Worm (Caenorhabditis elegans) whole organism, L4 larva: ENCODE results near the gene C45H4.18.

Experiments
- F26F4.8 ChIP-seq: fragments of 200-800 bp; sonication (Bioruptor generic); conservative IDR thresholded peaks from 2 replicates; pipeline ENCODE4 v1.3.6; 2022; ENCODE audit warnings: missing genetic modification characterization, missing compliant biosample characterization
- T20F7.1 ChIP-seq: fragments of 200-800 bp; sonication (Bioruptor generic); optimal IDR thresholded peaks from 2 replicates; lab custom pipeline; 2018; ENCODE audit warnings: mild to moderate bottlenecking, missing genetic modification characterization, missing compliant biosample characterization
- Y105C5A.15 ChIP-seq: fragments of 200-800 bp; sonication (Bioruptor generic); IDR thresholded peaks from 2 replicates; pipeline ENCODE4 v1.3.6; 2022; ENCODE audit warnings: missing genetic modification characterization, missing compliant biosample characterization
- Y5F2A.4 ChIP-seq: fragments of 200-800 bp; sonication (Bioruptor generic); optimal IDR thresholded peaks from 2 replicates; lab custom pipeline; 2018; ENCODE audit warnings: mild to moderate bottlenecking, missing genetic modification characterization, missing compliant biosample characterization
- ZK546.5 ChIP-seq, 2 experiments: sonication (generic microtip); optimal IDR thresholded peaks; 2 replicates each; lab custom pipeline; 2017; ENCODE audit warnings: missing biosample characterization in 2 of 2, missing genetic modification characterization in 2 of 2
- aha-1 ChIP-seq: fragments of 150-350 bp; peaks from one replicate; lab custom pipeline; 2014; ENCODE audit warnings: missing biosample characterization, missing genetic modification characterization
- aly-2 ChIP-seq: sonication (generic microtip); optimal IDR thresholded peaks from 2 replicates; lab custom pipeline; 2018; ENCODE audit warnings: missing biosample characterization, missing genetic modification characterization
- ama-1 ChIP-seq: fragments of 150-350 bp; optimal IDR thresholded peaks from 2 replicates; lab custom pipeline; 2014; ENCODE audit warnings: inconsistent platforms, mixed read lengths
- attf-4 ChIP-seq: sonication (generic microtip); optimal IDR thresholded peaks from 3 replicates; lab custom pipeline; 2017; ENCODE audit warnings: missing biosample characterization, missing genetic modification characterization
- ceh-32 ChIP-seq: sonication (generic microtip); optimal IDR thresholded peaks from 2 replicates; lab custom pipeline; 2016; ENCODE audit warnings: mild to moderate bottlenecking, missing genetic modification characterization, missing compliant biosample characterization; ENCODE audit not compliant: poor library complexity
- cey-2 ChIP-seq: sonication (generic microtip); optimal IDR thresholded peaks from 3 replicates; lab custom pipeline; 2017; ENCODE audit warnings: missing genetic modification characterization, mild to moderate bottlenecking, missing compliant biosample characterization, antibody characterized with exemption, borderline replicate concordance; ENCODE audit not compliant: insufficient read depth
- daf-8 ChIP-seq: fragments of 200-800 bp; sonication (Bioruptor generic); IDR thresholded peaks from 2 replicates; pipeline ENCODE4 v1.3.6; 2022; ENCODE audit warnings: missing genetic modification characterization, missing compliant biosample characterization
- dmd-6 ChIP-seq: fragments of 200-800 bp; sonication (Bioruptor generic); IDR thresholded peaks from 2 replicates; pipeline ENCODE4 v1.3.6; 2022; ENCODE audit warnings: missing genetic modification reagents, missing genetic modification characterization, missing compliant biosample characterization
- dmd-9 ChIP-seq: fragments of 200-800 bp; sonication (Bioruptor generic); IDR thresholded peaks from 2 replicates; pipeline ENCODE4 v1.3.6; 2022; ENCODE audit warnings: missing genetic modification reagents, missing genetic modification characterization, missing compliant biosample characterization
- dpl-1 ChIP-seq: fragments of 150-350 bp; optimal IDR thresholded peaks from 2 replicates; lab custom pipeline; 2014; ENCODE audit warnings: missing biosample characterization, missing genetic modification reagents, missing genetic modification characterization
- egl-27 ChIP-seq: sonication (generic microtip); optimal IDR thresholded peaks from 3 replicates; lab custom pipeline; 2017; ENCODE audit warnings: missing biosample characterization, missing genetic modification reagents, missing genetic modification characterization
- jun-1 ChIP-seq: fragments of 150-350 bp; optimal IDR thresholded peaks from 2 replicates; lab custom pipeline; 2014; ENCODE audit warnings: missing biosample characterization, missing genetic modification reagents, missing genetic modification characterization
- lin-29 ChIP-seq: fragments of 200-800 bp; sonication (Bioruptor generic); IDR thresholded peaks from 2 replicates; pipeline ENCODE4 v1.3.6; 2022; ENCODE audit warnings: missing genetic modification reagents, missing genetic modification characterization, missing compliant biosample characterization
- lin-39 ChIP-seq: fragments of 150-350 bp; optimal IDR thresholded peaks from 2 replicates; lab custom pipeline; 2014; ENCODE audit warnings: missing biosample characterization, missing genetic modification reagents, missing genetic modification characterization
- lir-3 ChIP-seq: sonication (generic microtip); optimal IDR thresholded peaks from 2 replicates; lab custom pipeline; 2016; ENCODE audit warnings: mild to moderate bottlenecking, missing genetic modification characterization, missing compliant biosample characterization
- mdl-1 ChIP-seq, 2 experiments: fragments of 150-350 bp in 1 of 2; sonication (generic microtip) in 1 of 2; optimal IDR thresholded peaks; 2 replicates each; lab custom pipeline; 2014 to 2017; ENCODE audit warnings: missing biosample characterization in 2 of 2, missing genetic modification characterization in 2 of 2
- nhr-11 ChIP-seq: fragments of 150-350 bp; optimal IDR thresholded peaks from 2 replicates; lab custom pipeline; 2014; ENCODE audit warnings: missing biosample characterization, missing genetic modification characterization
- nhr-111 ChIP-seq: fragments of 200-800 bp; sonication (Bioruptor generic); optimal IDR thresholded peaks from 2 replicates; lab custom pipeline; 2018; ENCODE audit warnings: mild to moderate bottlenecking, missing genetic modification characterization, missing compliant biosample characterization
- nhr-237 ChIP-seq: sonication (generic microtip); optimal IDR thresholded peaks from 2 replicates; lab custom pipeline; 2017; ENCODE audit warnings: missing biosample characterization, missing genetic modification characterization
- nhr-28 ChIP-seq: fragments of 150-350 bp; optimal IDR thresholded peaks from 2 replicates; lab custom pipeline; 2014; ENCODE audit warnings: missing biosample characterization, missing genetic modification characterization
- nhr-41 ChIP-seq: fragments of 200-800 bp; sonication (Bioruptor generic); IDR thresholded peaks from 2 replicates; pipeline ENCODE4 v1.3.6; 2022; ENCODE audit warnings: missing genetic modification reagents, missing genetic modification characterization, missing compliant biosample characterization
- nhr-42 ChIP-seq: fragments of 200-800 bp; sonication (Bioruptor generic); IDR thresholded peaks from 2 replicates; pipeline ENCODE4 v1.3.6; 2022; ENCODE audit warnings: missing genetic modification characterization, missing compliant biosample characterization
- nhr-6 ChIP-seq: fragments of 150-350 bp; optimal IDR thresholded peaks from 2 replicates; lab custom pipeline; 2014; ENCODE audit warnings: missing biosample characterization, missing genetic modification characterization
- rbr-2 ChIP-seq: sonication (generic microtip); optimal IDR thresholded peaks from 2 replicates; lab custom pipeline; 2016; ENCODE audit warnings: missing genotype, missing genetic modification characterization, missing compliant biosample characterization
- sdz-12 ChIP-seq: fragments of 200-800 bp; sonication (Bioruptor generic); optimal IDR thresholded peaks from 2 replicates; lab custom pipeline; 2018; ENCODE audit warnings: mild to moderate bottlenecking, missing genetic modification characterization, missing compliant biosample characterization
- snpc-1.2 ChIP-seq: fragments of 200-800 bp; sonication (Bioruptor generic); IDR thresholded peaks from 2 replicates; pipeline ENCODE4 v1.3.6; 2022; ENCODE audit warnings: missing genetic modification reagents, missing genetic modification characterization, missing compliant biosample characterization
- snpc-4 ChIP-seq: fragments of 150-350 bp; optimal IDR thresholded peaks from 2 replicates; lab custom pipeline; 2014; ENCODE audit warnings: missing biosample characterization, missing genetic modification characterization
- tra-1 ChIP-seq: fragments of 200-800 bp; sonication (Bioruptor generic); IDR thresholded peaks from 2 replicates; pipeline ENCODE4 v1.3.6; 2022; ENCODE audit warnings: missing genetic modification reagents, missing genetic modification characterization, missing compliant biosample characterization
- unc-62 ChIP-seq, 3 experiments: fragments of 150-350 bp in 1 of 3; sonication (generic microtip); optimal IDR thresholded peaks in 2 of 3; peaks in 1 of 3; 1 replicate in 1 of 3; 2 replicates in 2 of 3; lab custom pipeline; 2014 to 2017; ENCODE audit warnings: missing biosample characterization in 3 of 3, missing genetic modification characterization in 3 of 3, missing genetic modification reagents in 3 of 3, missing genotype in 1 of 3
- ztf-7 ChIP-seq: fragments of 150-350 bp; optimal IDR thresholded peaks from 2 replicates; lab custom pipeline; 2014; ENCODE audit warnings: missing biosample characterization, missing genetic modification characterization

C45H4.18 gene

DNA sequence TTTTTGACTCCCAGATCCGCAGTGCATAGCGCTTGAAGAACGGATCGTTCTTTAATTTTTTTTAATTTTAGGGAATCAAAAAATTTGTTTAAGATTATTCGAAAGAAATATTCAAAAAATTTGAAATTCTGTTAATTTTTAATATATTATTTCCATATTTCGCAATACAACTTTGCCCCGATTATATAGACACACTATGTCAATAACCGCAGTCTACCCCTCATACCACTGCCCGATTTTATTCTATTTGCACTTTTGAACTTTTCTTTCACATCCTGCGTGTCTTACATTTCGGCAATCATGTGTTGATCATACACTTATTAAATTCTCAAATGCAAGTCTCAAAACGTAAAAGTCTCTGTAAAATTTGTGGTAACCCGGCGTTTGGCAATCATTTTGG, 43.5 kb downstream of the C45H4.18 start, which contains the start of gene nhr-56 (continued):
- no peak for TF ChIP-seq jun-1
- no peak for TF ChIP-seq snpc-4
- no peak for TF ChIP-seq attf-4 (tag; lab: Kevin White, UChicago)
- no peak for TF ChIP-seq nhr-237 (tag; lab: Kevin White, UChicago)
- TF ChIP-seq rbr-2 (tag; lab: Kevin White, UChicago): no peak

DNA sequence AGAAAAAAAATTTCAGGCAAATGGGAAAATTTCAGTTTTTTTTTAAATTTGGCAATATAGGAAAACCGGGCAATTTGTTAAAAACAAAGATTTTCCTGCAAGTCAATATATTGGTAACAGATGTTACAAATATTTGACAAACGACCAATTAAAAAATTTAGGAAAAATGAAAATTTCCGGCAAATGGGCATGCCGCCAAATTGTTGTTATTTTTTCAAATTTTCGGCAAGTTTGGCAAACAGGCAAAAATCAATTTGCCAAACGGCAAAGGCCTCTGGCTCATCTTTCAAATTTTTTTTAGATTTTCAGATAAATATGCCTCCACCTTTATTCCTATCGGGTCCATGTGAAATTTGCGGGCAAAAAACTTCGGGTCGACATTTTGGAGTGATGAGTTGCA, 46.4 kb downstream of the C45H4.18 start, which contains the start of gene nhr-128:
Gene nhr-128 (plus strand): TSS at position 301 of the 400 bp plus-strand sequence.
- no peak for TF ChIP-seq lin-29 (GFP tag; lab: Robert Waterston, UW)
- TF ChIP-seq Y5F2A.4: no peak
- no peak for TF ChIP-seq tra-1 (GFP tag; lab: Robert Waterston, UW)
- TF ChIP-seq sdz-12 (GFP tag; lab: Kevin White, UChicago): no peak
- no peak for TF ChIP-seq ZK546.5 (tag; optimal IDR thresholded peaks at IDR 0.05; lab: Kevin White, UChicago)
- TF ChIP-seq aha-1 (tag; lab: Kevin White, UChicago): no peak
- no peak for TF ChIP-seq jun-1
- no peak for TF ChIP-seq egl-27 (tag; lab: Kevin White, UChicago)
- TF ChIP-seq Y105C5A.15 (GFP tag; lab: Robert Waterston, UW): no peak
- TF ChIP-seq ama-1 (lab: Kevin White, UChicago): no peak
- TF ChIP-seq nhr-42 (GFP tag; lab: Robert Waterston, UW): no peak
- TF ChIP-seq dmd-9 (GFP tag; lab: Robert Waterston, UW): no peak
- no peak for TF ChIP-seq nhr-28 (tag; lab: Kevin White, UChicago)
- TF ChIP-seq nhr-111 (GFP tag; lab: Kevin White, UChicago): no peak
- no peak for TF ChIP-seq nhr-41 (GFP tag; lab: Robert Waterston, UW)
- TF ChIP-seq lin-39 (tag; lab: Kevin White, UChicago): no peak

DNA sequence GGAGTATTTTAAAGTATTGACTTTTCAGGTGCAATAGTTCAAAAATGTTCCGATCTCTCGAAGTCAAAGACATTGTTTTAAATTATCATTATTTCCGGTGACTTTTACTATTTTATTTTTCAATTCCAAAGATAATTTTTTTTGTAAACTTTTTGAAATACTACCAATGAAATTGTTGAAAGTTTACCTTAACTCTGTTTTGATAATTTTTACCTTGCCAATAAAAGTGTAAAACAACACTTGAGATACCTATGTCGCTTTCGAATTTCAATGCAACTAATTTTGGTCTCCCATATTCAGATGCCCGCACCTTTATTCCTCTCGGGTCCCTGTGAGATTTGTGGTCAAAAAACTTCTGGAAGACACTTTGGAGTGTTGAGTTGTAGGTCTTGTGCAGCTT, 49.8 kb downstream of the C45H4.18 start, which contains the start of gene nhr-103:
Gene nhr-103 (plus strand): TSS at position 301 of the 400 bp plus-strand sequence.
- no peak for TF ChIP-seq nhr-11 (tag; lab: Kevin White, UChicago)
- no peak for TF ChIP-seq cey-2 (tag; lab: Kevin White, UChicago)
- TF ChIP-seq dmd-6 (GFP tag; lab: Robert Waterston, UW): no peak
- TF ChIP-seq snpc-1.2 (GFP tag; lab: Robert Waterston, UW): no peak
- no peak for TF ChIP-seq F26F4.8 (GFP tag; lab: Robert Waterston, UW)
- TF ChIP-seq dpl-1 (GFP tag; lab: Kevin White, UChicago): no peak

DNA sequence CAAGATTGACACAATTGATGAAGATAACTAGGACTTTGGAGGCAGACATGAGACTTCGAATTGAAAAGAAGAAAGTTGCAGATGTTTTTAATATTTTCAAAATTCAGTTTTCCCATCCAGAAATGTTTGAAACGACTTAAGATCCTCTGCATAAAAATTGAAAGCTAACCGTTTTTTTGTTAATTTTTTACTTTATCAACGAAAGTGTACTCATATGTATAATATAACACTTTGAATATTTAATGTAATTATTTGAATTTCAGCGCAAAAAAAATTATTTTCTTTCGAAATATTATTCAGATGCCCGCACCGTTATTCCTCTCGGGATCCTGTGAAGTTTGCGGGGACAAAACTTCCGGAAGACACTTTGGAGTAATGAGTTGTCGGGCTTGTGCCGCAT, 51.6 kb downstream of the C45H4.18 start, which contains the start of gene nhr-18:
Gene nhr-18 (plus strand): TSS at position 301 of the 400 bp plus-strand sequence.
- no peak for TF ChIP-seq mdl-1 (tag; optimal IDR thresholded peaks at IDR 0.05; lab: Kevin White, UChicago)
- TF ChIP-seq rbr-2 (tag; lab: Kevin White, UChicago): no peak
- no peak for TF ChIP-seq daf-8 (GFP tag; lab: Robert Waterston, UW)
- no peak for TF ChIP-seq T20F7.1 (GFP tag; lab: Kevin White, UChicago)
- no peak for TF ChIP-seq unc-62 (GFP tag; optimal IDR thresholded peaks at IDR 0.05 in 1 of 2; lab: Kevin White, UChicago)
- no peak for TF ChIP-seq unc-62 (tag; optimal IDR thresholded peaks at IDR 0.05; lab: Kevin White, UChicago)
- no peak for TF ChIP-seq dmd-6 (GFP tag; lab: Robert Waterston, UW)
- no peak for TF ChIP-seq lir-3 (tag; lab: Kevin White, UChicago)
- no peak for TF ChIP-seq nhr-6 (tag; lab: Kevin White, UChicago)
- no peak for TF ChIP-seq aly-2
- no peak for TF ChIP-seq F26F4.8 (GFP tag; lab: Robert Waterston, UW)
- TF ChIP-seq ztf-7 (tag; lab: Kevin White, UChicago): no peak
- TF ChIP-seq jun-1: no peak
- no peak for TF ChIP-seq nhr-111 (GFP tag; lab: Kevin White, UChicago)
- no peak for TF ChIP-seq ceh-32 (tag; lab: Kevin White, UChicago)
- no peak for TF ChIP-seq dpl-1 (GFP tag; lab: Kevin White, UChicago)
- TF ChIP-seq, all 104 proteins: peak for 0
